Worm (Caenorhabditis elegans) whole organism, L1 larva: Measurements from ENCODE around the gene nhr-4.

Experiments
- C04F5.9 ChIP-seq: sonication (generic microtip); optimal IDR thresholded peaks from 2 replicates; lab custom pipeline; 2016; ENCODE audit warnings: missing genetic modification characterization, missing compliant biosample characterization
- C16A3.4 ChIP-seq: fragments of 150-350 bp; optimal IDR thresholded peaks from 2 replicates; lab custom pipeline; 2014; ENCODE audit warnings: missing biosample characterization, missing genetic modification characterization
- C34B4.2 ChIP-seq: sonication (generic microtip); optimal IDR thresholded peaks from 2 replicates; lab custom pipeline; 2017; ENCODE audit warnings: mild to moderate bottlenecking, missing genetic modification characterization, missing compliant biosample characterization
- F16B12.6 ChIP-seq: fragments of 150-350 bp; optimal IDR thresholded peaks from 2 replicates; lab custom pipeline; 2014; ENCODE audit warnings: missing biosample characterization, missing genetic modification characterization
- Y116A8C.19 ChIP-seq: sonication (generic microtip); optimal IDR thresholded peaks from 2 replicates; lab custom pipeline; 2016; ENCODE audit warnings: missing compliant biosample characterization, missing genetic modification characterization, borderline replicate concordance
- aha-1 ChIP-seq: fragments of 150-350 bp; optimal IDR thresholded peaks from 2 replicates; lab custom pipeline; 2014; ENCODE audit warnings: missing biosample characterization, missing genetic modification characterization
- aly-2 ChIP-seq: fragments of 150-350 bp; optimal IDR thresholded peaks from 2 replicates; lab custom pipeline; 2014; ENCODE audit warnings: missing biosample characterization, missing genetic modification characterization
- ama-1 ChIP-seq: fragments of 150-350 bp; optimal IDR thresholded peaks from 2 replicates; lab custom pipeline; 2014
- ceh-63 ChIP-seq: fragments of 200-800 bp; sonication (Bioruptor generic); optimal IDR thresholded peaks from 2 replicates; lab custom pipeline; 2018; ENCODE audit warnings: mild to moderate bottlenecking, missing genetic modification characterization, missing compliant biosample characterization
- ceh-82 ChIP-seq, 3 experiments: fragments of 150-350 bp in 1 of 3; sonication (generic microtip) in 2 of 3; optimal IDR thresholded peaks; 2 replicates each; lab custom pipeline; 2014 to 2017; ENCODE audit warnings: missing biosample characterization in 3 of 3, missing genetic modification characterization in 3 of 3
- dpl-1 ChIP-seq, 3 experiments: fragments of 150-350 bp in 2 of 3; sonication (generic microtip) in 1 of 3; optimal IDR thresholded peaks; 2 replicates each; lab custom pipeline; 2014 to 2017; ENCODE audit warnings: missing biosample characterization in 3 of 3, missing genetic modification characterization in 3 of 3, missing genetic modification reagents in 3 of 3
- efl-1 ChIP-seq, 4 experiments: fragments of 150-350 bp; optimal IDR thresholded peaks in 3 of 4; peaks in 1 of 4; 1 replicate in 1 of 4; 2 replicates in 3 of 4; lab custom pipeline; 2014; ENCODE audit warnings: missing biosample characterization in 2 of 4, missing genetic modification characterization in 2 of 4, missing genetic modification reagents in 2 of 4
- egl-27 ChIP-seq, 2 experiments: fragments of 150-350 bp in 1 of 2; sonication (generic microtip); optimal IDR thresholded peaks; 3 replicates each; lab custom pipeline; 2017 to 2018; ENCODE audit warnings: missing biosample characterization in 2 of 2, missing genetic modification characterization in 2 of 2, missing genetic modification reagents in 2 of 2
- elt-2 ChIP-seq: sonication (generic microtip); optimal IDR thresholded peaks from 2 replicates; lab custom pipeline; 2016; ENCODE audit warnings: missing genetic modification characterization, mild to moderate bottlenecking, inconsistent platforms, missing compliant biosample characterization, missing genetic modification reagents
- ets-5 ChIP-seq: fragments of 200-800 bp; sonication (Bioruptor generic); IDR thresholded peaks from 2 replicates; pipeline ENCODE4 v1.3.6; 2022; ENCODE audit warnings: missing genetic modification characterization, missing compliant biosample characterization
- fkh-4 ChIP-seq: sonication (generic microtip); optimal IDR thresholded peaks from 2 replicates; lab custom pipeline; 2016; ENCODE audit warnings: missing compliant biosample characterization, missing genetic modification characterization, borderline replicate concordance
- fos-1 ChIP-seq: fragments of 150-350 bp; optimal IDR thresholded peaks from 2 replicates; lab custom pipeline; 2014; ENCODE audit warnings: missing biosample characterization, missing genetic modification characterization
- grh-1 ChIP-seq: fragments of 200-800 bp; sonication (Bioruptor generic); IDR thresholded peaks from 2 replicates; pipeline ENCODE4 v1.3.6; 2022; ENCODE audit warnings: missing genetic modification reagents, missing genetic modification characterization, missing compliant biosample characterization
- hlh-17 ChIP-seq: fragments of 200-800 bp; sonication (Bioruptor generic); optimal IDR thresholded peaks from 2 replicates; lab custom pipeline; 2018; ENCODE audit warnings: missing genetic modification characterization, mild to moderate bottlenecking, missing compliant biosample characterization, moderate library complexity, borderline replicate concordance
- irx-1 ChIP-seq: sonication (generic microtip); optimal IDR thresholded peaks from 2 replicates; lab custom pipeline; 2016; ENCODE audit warnings: missing genetic modification characterization, missing compliant biosample characterization
- isw-1 ChIP-seq: fragments of 200-800 bp; sonication (Bioruptor generic); IDR thresholded peaks from 2 replicates; pipeline ENCODE4 v1.3.6; 2022; ENCODE audit warnings: missing genetic modification characterization, missing compliant biosample characterization
- lin-13 ChIP-seq: fragments of 150-350 bp; optimal IDR thresholded peaks from 2 replicates; lab custom pipeline; 2014; ENCODE audit warnings: missing biosample characterization, missing genetic modification reagents, missing genetic modification characterization
- lin-14 ChIP-seq: fragments of 200-800 bp; sonication (Bioruptor generic); optimal IDR thresholded peaks from 2 replicates; lab custom pipeline; 2018; ENCODE audit warnings: mild to moderate bottlenecking, missing genetic modification characterization, moderate library complexity, missing compliant biosample characterization
- lin-15B ChIP-seq: fragments of 150-350 bp; sonication (generic microtip); optimal IDR thresholded peaks from 3 replicates; lab custom pipeline; 2014; ENCODE audit warnings: missing biosample characterization, missing genetic modification characterization
- lin-39 ChIP-seq: fragments of 150-350 bp; optimal IDR thresholded peaks from 2 replicates; lab custom pipeline; 2014; ENCODE audit warnings: missing biosample characterization, missing genetic modification reagents, missing genetic modification characterization
- lir-3 ChIP-seq: sonication (generic microtip); optimal IDR thresholded peaks from 2 replicates; lab custom pipeline; 2016; ENCODE audit warnings: mild to moderate bottlenecking, missing genetic modification characterization, moderate library complexity, missing compliant biosample characterization; ENCODE audit not compliant: poor library complexity
- lsy-2 ChIP-seq, 2 experiments: fragments of 150-350 bp; optimal IDR thresholded peaks; 2 replicates each; lab custom pipeline; 2014; ENCODE audit warnings: missing biosample characterization in 2 of 2, missing genetic modification characterization in 2 of 2
- mab-9 ChIP-seq: fragments of 200-800 bp; sonication (Bioruptor generic); IDR thresholded peaks from 2 replicates; pipeline ENCODE4 v1.3.6; 2022; ENCODE audit warnings: missing genetic modification reagents, missing genetic modification characterization, missing compliant biosample characterization
- mef-2 ChIP-seq: fragments of 150-350 bp; optimal IDR thresholded peaks from 2 replicates; lab custom pipeline; 2014; ENCODE audit warnings: missing biosample characterization, missing genetic modification characterization
- mep-1 ChIP-seq: fragments of 150-350 bp; optimal IDR thresholded peaks from 2 replicates; lab custom pipeline; 2014; ENCODE audit warnings: missing biosample characterization, missing genetic modification characterization
- nhr-11 ChIP-seq: fragments of 150-350 bp; optimal IDR thresholded peaks from 2 replicates; lab custom pipeline; 2014; ENCODE audit warnings: missing biosample characterization, missing genetic modification characterization
- nhr-12 ChIP-seq: sonication (generic microtip); optimal IDR thresholded peaks from 2 replicates; lab custom pipeline; 2017; ENCODE audit warnings: missing biosample characterization, missing genetic modification characterization
- nhr-20 ChIP-seq: sonication (generic microtip); optimal IDR thresholded peaks from 2 replicates; lab custom pipeline; 2016; ENCODE audit warnings: mild to moderate bottlenecking, missing genetic modification characterization, missing compliant biosample characterization
- nhr-76 ChIP-seq: sonication (generic microtip); optimal IDR thresholded peaks from 2 replicates; lab custom pipeline; 2017; ENCODE audit warnings: missing biosample characterization, missing genetic modification characterization
- nhr-90 ChIP-seq: sonication (generic microtip); optimal IDR thresholded peaks from 2 replicates; lab custom pipeline; 2016; ENCODE audit warnings: mild to moderate bottlenecking, missing genetic modification characterization, missing compliant biosample characterization; ENCODE audit not compliant: poor library complexity
- pag-3 ChIP-seq: sonication (generic microtip); optimal IDR thresholded peaks from 2 replicates; lab custom pipeline; 2017; ENCODE audit warnings: missing genetic modification characterization, mild to moderate bottlenecking, missing compliant biosample characterization, antibody characterized with exemption, borderline replicate concordance; ENCODE audit not compliant: insufficient read depth
- rnt-1 ChIP-seq: sonication (generic microtip); optimal IDR thresholded peaks from 2 replicates; lab custom pipeline; 2016; ENCODE audit warnings: mild to moderate bottlenecking, missing genetic modification characterization, moderate library complexity, missing compliant biosample characterization
- snpc-4 ChIP-seq: fragments of 150-350 bp; optimal IDR thresholded peaks from 2 replicates; lab custom pipeline; 2014; ENCODE audit warnings: missing biosample characterization, missing genetic modification characterization
- sptf-1 ChIP-seq: fragments of 150-350 bp; optimal IDR thresholded peaks from 2 replicates; lab custom pipeline; 2014; ENCODE audit warnings: missing biosample characterization, missing genetic modification characterization
- sup-37 ChIP-seq: fragments of 200-800 bp; sonication (Bioruptor generic); optimal IDR thresholded peaks from 2 replicates; lab custom pipeline; 2018; ENCODE audit warnings: mild to moderate bottlenecking, missing genetic modification characterization, missing compliant biosample characterization
- swsn-7 ChIP-seq: sonication (generic microtip); optimal IDR thresholded peaks from 2 replicates; lab custom pipeline; 2016; ENCODE audit warnings: missing genetic modification characterization, missing compliant biosample characterization
- tbx-2 ChIP-seq: sonication (generic microtip); optimal IDR thresholded peaks from 2 replicates; lab custom pipeline; 2016; ENCODE audit warnings: missing genetic modification characterization, missing compliant biosample characterization
- tlp-1 ChIP-seq: fragments of 150-350 bp; optimal IDR thresholded peaks from 2 replicates; lab custom pipeline; 2014; ENCODE audit warnings: missing biosample characterization, missing genetic modification characterization
- unc-130 ChIP-seq: fragments of 150-350 bp; optimal IDR thresholded peaks from 2 replicates; lab custom pipeline; 2017; ENCODE audit warnings: missing biosample characterization, missing genetic modification characterization, inconsistent platforms
- unc-30 ChIP-seq: sonication (generic microtip); optimal IDR thresholded peaks from 2 replicates; lab custom pipeline; 2017; ENCODE audit warnings: missing biosample characterization, missing genetic modification characterization
- vab-15 ChIP-seq: sonication (generic microtip); optimal IDR thresholded peaks from 2 replicates; lab custom pipeline; 2017; ENCODE audit warnings: missing genotype, mild to moderate bottlenecking, missing genetic modification characterization, missing compliant biosample characterization
- xbp-1 ChIP-seq: sonication (generic microtip); optimal IDR thresholded peaks from 2 replicates; lab custom pipeline; 2016; ENCODE audit warnings: missing genetic modification characterization, missing compliant biosample characterization
- zag-1 ChIP-seq: fragments of 150-350 bp; optimal IDR thresholded peaks from 2 replicates; lab custom pipeline; 2014; ENCODE audit warnings: missing biosample characterization, missing genetic modification characterization
- zip-4 ChIP-seq: fragments of 200-800 bp; sonication (Bioruptor generic); optimal IDR thresholded peaks from 2 replicates; lab custom pipeline; 2018; ENCODE audit warnings: mild to moderate bottlenecking, missing genetic modification characterization, moderate library complexity, missing compliant biosample characterization
- ztf-4 ChIP-seq: fragments of 150-350 bp; optimal IDR thresholded peaks from 2 replicates; lab custom pipeline; 2014; ENCODE audit warnings: missing biosample characterization, missing genetic modification characterization

The nhr-4 gene

DNA sequence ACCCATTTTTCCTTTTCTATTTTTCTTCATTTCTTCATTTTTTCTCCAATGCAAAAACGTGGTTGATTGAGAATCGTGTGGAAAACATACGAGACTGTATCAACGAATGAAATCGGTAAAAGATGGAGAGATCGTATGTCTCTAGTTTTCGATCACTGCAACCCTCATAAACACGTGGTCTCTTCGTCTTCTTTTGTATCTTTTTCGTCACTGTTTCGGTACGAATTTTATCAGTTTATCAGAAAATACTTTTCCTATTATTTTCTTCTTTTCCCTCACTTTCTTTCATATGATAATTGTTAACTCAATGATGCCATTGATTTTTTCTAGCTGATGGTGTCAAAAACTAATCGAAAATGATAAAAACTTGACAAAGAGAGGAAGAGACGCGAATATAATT lies 3.5 kb upstream of the nhr-4 start (continued):
- TF ChIP-seq nhr-20 (tag; lab: Kevin White, UChicago) (peak; percentile 94), C34B4.2 (tag; lab: Kevin White, UChicago) (no peak), egl-27 (tag; optimal IDR thresholded peaks at IDR 0.05; lab: Kevin White, UChicago) (no peak), aly-2 (tag; lab: Kevin White, UChicago) (no peak)

ce11 chrIV:9884257-9884656 lies 5.1 kb downstream of the nhr-4 start, which contains the start of the genes prp-18 and mccc-1:
prp-18 (minus strand) TSS chrIV:9884383.
mccc-1 (plus strand) TSS chrIV:9884570.
- no peak for TF ChIP-seq vab-15 (tag; lab: Kevin White, UChicago)
- TF ChIP-seq Y116A8C.19 (tag; lab: Kevin White, UChicago) = no peak
- no peak for TF ChIP-seq nhr-11
- TF ChIP-seq mef-2 (tag; lab: Kevin White, UChicago) = no peak
- peak; percentile 74 for TF ChIP-seq mep-1 (tag; lab: Kevin White, UChicago)
- TF ChIP-seq lin-13 = no peak
- TF ChIP-seq xbp-1 (tag; lab: Kevin White, UChicago) = peak; percentile 48
- peak; percentile 9 for TF ChIP-seq unc-130 (tag; lab: Kevin White, UChicago)
- TF ChIP-seq pag-3 (tag; lab: Kevin White, UChicago) = no peak
- TF ChIP-seq isw-1 = peak; percentile 36
- peak in 1 of 2 experiments; percentile 57 for TF ChIP-seq lsy-2 (tag; optimal IDR thresholded peaks at IDR 0.05; lab: Kevin White, UChicago)
- TF ChIP-seq fos-1 (tag; lab: Kevin White, UChicago) = no peak
- no peak for TF ChIP-seq nhr-12 (tag; lab: Kevin White, UChicago)
- no peak for TF ChIP-seq elt-2 (tag; lab: Kevin White, UChicago)
- TF ChIP-seq tlp-1 (tag; lab: Kevin White, UChicago) = no peak
- TF ChIP-seq fkh-4 (tag; lab: Kevin White, UChicago) = no peak
- no peak for TF ChIP-seq egl-27 (tag; optimal IDR thresholded peaks at IDR 0.05; lab: Kevin White, UChicago)
- no peak for TF ChIP-seq hlh-17
- peak; percentile 67 to 70 for TF ChIP-seq efl-1 (optimal IDR thresholded peaks at IDR 0.05; lab: Kevin White, UChicago)
- TF ChIP-seq efl-1 (GFP tag; optimal IDR thresholded peaks at IDR 0.05 in 1 of 2; lab: Kevin White, UChicago) = peak; percentile 64 to 91
- no peak for TF ChIP-seq snpc-4 (tag; lab: Kevin White, UChicago)
- TF ChIP-seq lir-3 (tag; lab: Kevin White, UChicago) = no peak
- no peak for TF ChIP-seq nhr-76 (tag; lab: Kevin White, UChicago)
- no peak for TF ChIP-seq lin-39
- TF ChIP-seq F16B12.6 = no peak
- TF ChIP-seq nhr-90 (tag; lab: Kevin White, UChicago) = no peak
- no peak for TF ChIP-seq sptf-1 (tag; lab: Kevin White, UChicago)
- peak; percentile 56 for TF ChIP-seq lin-15B (tag; lab: Kevin White, UChicago)
- peak; percentile 33 for TF ChIP-seq swsn-7 (tag; lab: Kevin White, UChicago)
- TF ChIP-seq nhr-20 (tag; lab: Kevin White, UChicago) = no peak
- TF ChIP-seq aha-1 = no peak
- no peak for TF ChIP-seq C34B4.2 (tag; lab: Kevin White, UChicago)
- peak; percentile 64 for TF ChIP-seq rnt-1
- TF ChIP-seq C16A3.4 = peak; percentile 62
- TF ChIP-seq zip-4 = no peak
- no peak for TF ChIP-seq C04F5.9 (tag; lab: Kevin White, UChicago)
- no peak for TF ChIP-seq irx-1
- TF ChIP-seq unc-30 (tag; lab: Kevin White, UChicago) = no peak
- TF ChIP-seq sup-37 (GFP tag; lab: Kevin White, UChicago) = no peak
- no peak for TF ChIP-seq zag-1
- no peak for TF ChIP-seq grh-1
- peak; percentile 74 for TF ChIP-seq lin-14 (GFP tag; lab: Kevin White, UChicago)
- TF ChIP-seq dpl-1 (GFP tag; optimal IDR thresholded peaks at IDR 0.05; lab: Kevin White, UChicago) = peak; percentile 43 to 69 (median 60)
- no peak for TF ChIP-seq tbx-2 (tag; lab: Kevin White, UChicago)
- no peak for TF ChIP-seq ama-1 (lab: Kevin White, UChicago)
- peak in 1 of 3 experiments; percentile 62 for TF ChIP-seq ceh-82 (tag; optimal IDR thresholded peaks at IDR 0.05; lab: Kevin White, UChicago)
- TF ChIP-seq ztf-4 (tag; lab: Kevin White, UChicago) = no peak
- TF ChIP-seq aly-2 (tag; lab: Kevin White, UChicago) = no peak
- TF ChIP-seq ceh-63 (GFP tag; lab: Kevin White, UChicago) = no peak
- no peak for TF ChIP-seq mab-9 (GFP tag; lab: Robert Waterston, UW)
- no peak for TF ChIP-seq ets-5 (GFP tag; lab: Robert Waterston, UW)
